Worm (Caenorhabditis elegans): Measurements from ENCODE around the gene byn-1.
A peak's percentile ranks its signal among the peaks of the same experiment; 100 is the strongest.

The byn-1 gene

ce11 chrIII:6898518-6898917 is 33.3 kb upstream of the byn-1 start:
- peak; percentile 76 for TF ChIP-seq sma-3 (GFP tag; optimal IDR thresholded peaks at IDR 0.05)
- TF ChIP-seq lsy-2 (tag; optimal IDR thresholded peaks at IDR 0.05): peak in 1 of 2 experiments; percentile 68
- TF ChIP-seq nhr-23 (tag; optimal IDR thresholded peaks at IDR 0.05): no peak
- peak; percentile 67 for TF ChIP-seq crh-2 (tag; optimal IDR thresholded peaks at IDR 0.05)
- TF ChIP-seq fos-1 (tag; optimal IDR thresholded peaks at IDR 0.05): no peak
- peak; percentile 38 for TF ChIP-seq nhr-25 (tag; optimal IDR thresholded peaks at IDR 0.05)
- peak; percentile 20 for TF ChIP-seq ama-1 (optimal IDR thresholded peaks at IDR 0.05)
- TF ChIP-seq ceh-16 (tag; optimal IDR thresholded peaks at IDR 0.05): no peak
- TF ChIP-seq nhr-21 (tag; optimal IDR thresholded peaks at IDR 0.05): peak; percentile 79
- TF ChIP-seq C34F6.9 (tag; optimal IDR thresholded peaks at IDR 0.05): peak; percentile 41
- TF ChIP-seq F13H6.1 (tag; optimal IDR thresholded peaks at IDR 0.05): peak; percentile 47
- peak; percentile 57 for TF ChIP-seq gmeb-1 (tag; optimal IDR thresholded peaks at IDR 0.05)
- peak; percentile 91 for TF ChIP-seq sma-9 (GFP tag; optimal IDR thresholded peaks at IDR 0.05)
- no peak for TF ChIP-seq sma-9 (tag; optimal IDR thresholded peaks at IDR 0.05)
- TF ChIP-seq nhr-129 (tag; optimal IDR thresholded peaks at IDR 0.05): peak; percentile 67

- TF ChIP-seq sma-9 (GFP tag; optimal IDR thresholded peaks at IDR 0.05) (no peak), sma-9 (tag; optimal IDR thresholded peaks at IDR 0.05) (no peak), gmeb-1 (tag; optimal IDR thresholded peaks at IDR 0.05) (no peak), ama-1 (optimal IDR thresholded peaks at IDR 0.05) (no peak), unc-55 (GFP tag; optimal IDR thresholded peaks at IDR 0.05) (no peak), nhr-77 (tag; optimal IDR thresholded peaks at IDR 0.05) (no peak), ceh-82 (tag; optimal IDR thresholded peaks at IDR 0.05) (no peak), blmp-1 (tag; optimal IDR thresholded peaks at IDR 0.05; ENCODE audit: insufficient read depth) (no peak)
These were observed 31.2 kb upstream of the byn-1 start for ce11 chrIII:6900609-6901008.

ce11 chrIII:6903056-6903977 is 28.5 kb upstream of the byn-1 start, which contains the start of the genes brc-2 and T07E3.3:
TSS of gene brc-2 (minus strand) at chrIII:6903106.
TSS of gene T07E3.3 (plus strand) at chrIII:6903877.
- peak in 1 of 2 experiments; percentile 11 for TF ChIP-seq lsy-2 (tag; optimal IDR thresholded peaks at IDR 0.05)
- TF ChIP-seq fos-1 (tag; optimal IDR thresholded peaks at IDR 0.05): peak; percentile 65
- TF ChIP-seq C34F6.9 (tag; optimal IDR thresholded peaks at IDR 0.05): peak; percentile 52
- peak; percentile 2 for TF ChIP-seq nhr-129 (tag; optimal IDR thresholded peaks at IDR 0.05)
- TF ChIP-seq unc-55 (GFP tag; optimal IDR thresholded peaks at IDR 0.05): peak; percentile 13
- TF ChIP-seq sma-9 (GFP tag; optimal IDR thresholded peaks at IDR 0.05): peak; percentile 2
- TF ChIP-seq sma-9 (tag; optimal IDR thresholded peaks at IDR 0.05): no peak
- no peak for TF ChIP-seq ama-1 (optimal IDR thresholded peaks at IDR 0.05)
- no peak for TF ChIP-seq unc-39 (tag; optimal IDR thresholded peaks at IDR 0.05)

ce11 chrIII:6904468-6904867 is 27.3 kb upstream of the byn-1 start:
- TF ChIP-seq lsy-2 (tag; optimal IDR thresholded peaks at IDR 0.05) (peak in 1 of 2 experiments; percentile 26), nhr-129 (tag; optimal IDR thresholded peaks at IDR 0.05) (no peak)

- TF ChIP-seq elt-3 (tag; optimal IDR thresholded peaks at IDR 0.05) (no peak), mbf-1 (tag; optimal IDR thresholded peaks at IDR 0.05) (no peak), aly-2 (tag; optimal IDR thresholded peaks at IDR 0.05) (no peak), nhr-21 (tag; optimal IDR thresholded peaks at IDR 0.05) (no peak)
These were observed 25.4 kb upstream of the byn-1 start, which contains the start of gene T07E3.2 for ce11 chrIII:6906409-6906808. TSS of gene T07E3.2 (plus strand) at chrIII:6906709.

ce11 chrIII:6912381-6912780 is 19.4 kb upstream of the byn-1 start, which contains the start of gene pdf-1:
TSS of gene pdf-1 (minus strand) at chrIII:6912481.
- TF ChIP-seq gmeb-1 (tag; optimal IDR thresholded peaks at IDR 0.05) (no peak), nhr-237 (tag; optimal IDR thresholded peaks at IDR 0.05) (no peak), zag-1 (tag; optimal IDR thresholded peaks at IDR 0.05) (no peak), nhr-6 (tag; optimal IDR thresholded peaks at IDR 0.05) (no peak), nhr-21 (tag; optimal IDR thresholded peaks at IDR 0.05) (no peak), ceh-82 (tag; optimal IDR thresholded peaks at IDR 0.05) (no peak)

- TF ChIP-seq ama-1 (optimal IDR thresholded peaks at IDR 0.05) (no peak), sma-3 (GFP tag; optimal IDR thresholded peaks at IDR 0.05) (no peak), elt-1 (tag; optimal IDR thresholded peaks at IDR 0.05) (no peak), Y55F3AM.14 (GFP tag; optimal IDR thresholded peaks at IDR 0.05) (no peak), alr-1 (tag; optimal IDR thresholded peaks at IDR 0.05) (no peak), nhr-23 (tag; optimal IDR thresholded peaks at IDR 0.05) (no peak), lsy-2 (tag; optimal IDR thresholded peaks at IDR 0.05) (peak in 1 of 2 experiments; percentile 2)
These were observed 17.0 kb upstream of the byn-1 start for ce11 chrIII:6914840-6915239.
